Worm (Caenorhabditis elegans): ENCODE results near the gene F19G12.8.
"Not testable (repeated sequence)": the region's sequence is repeated elsewhere in the genome, so short reads cannot be mapped to it uniquely, and the experiment has no call there.

The F19G12.8 gene

ce11 chrX:1403971-1404370, 13.1 kb upstream of the F19G12.8 start, which contains the start of gene ZK402.1:
ZK402.1 (plus strand) TSS chrX:1404271.
- not testable (repeated sequence) for TF ChIP-seq hlh-8 (tag; optimal IDR thresholded peaks at IDR 0.05); pqm-1 (tag; optimal IDR thresholded peaks at IDR 0.05); unc-3 (GFP tag; conservative IDR thresholded peaks at IDR 0.05); unc-3 (tag; optimal IDR thresholded peaks at IDR 0.05)

DNA sequence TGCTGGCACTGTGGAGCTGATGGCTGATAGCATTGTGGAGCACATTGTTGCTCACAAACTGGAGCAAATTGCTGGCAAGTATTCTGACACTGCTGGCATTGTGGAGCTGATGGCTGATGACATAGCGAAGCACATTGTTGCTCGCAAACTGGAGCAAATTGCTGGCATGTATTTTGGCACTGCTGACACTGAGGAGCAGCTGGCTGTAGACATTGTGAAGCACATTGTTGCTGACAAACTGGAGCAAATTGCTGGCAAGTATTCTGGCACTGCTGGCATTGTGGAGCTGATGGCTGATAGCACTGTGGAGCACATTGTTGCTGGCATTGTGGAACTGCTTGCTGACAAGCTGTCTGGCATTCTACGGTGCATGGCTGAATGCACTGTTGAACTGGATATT, 7.9 kb upstream of the F19G12.8 start:
- no peak for TF ChIP-seq hlh-15 (tag; optimal IDR thresholded peaks at IDR 0.05)

DNA sequence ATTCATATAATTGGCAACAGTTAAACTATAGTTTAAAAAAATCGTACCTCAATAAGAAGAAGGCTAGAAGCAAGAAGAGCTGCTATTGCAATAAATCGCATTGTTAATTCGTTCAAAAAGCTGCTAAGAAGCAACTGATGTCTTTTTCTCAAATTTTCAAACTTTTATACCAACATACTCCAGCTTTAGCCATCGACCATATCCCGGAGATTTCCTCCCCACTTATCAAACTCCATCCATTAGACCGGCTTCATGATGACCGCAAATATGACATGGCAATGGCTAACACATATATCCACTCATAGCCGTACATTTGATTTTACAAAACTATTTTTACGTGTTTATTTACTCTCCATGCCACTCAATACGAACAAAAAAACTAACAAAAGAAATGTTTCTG, 6.6 kb upstream of the F19G12.8 start, which contains the start of gene abu-2:
TSS of gene abu-2 (minus strand) at position 101 of the 400 bp plus-strand sequence.
- TF ChIP-seq unc-86 (tag; optimal IDR thresholded peaks at IDR 0.05) (no peak), sdc-2 (tag; optimal IDR thresholded peaks at IDR 0.05) (no peak), dmd-4 (tag; optimal IDR thresholded peaks at IDR 0.05; ENCODE audit: borderline replicate concordance) (no peak), elt-4 (tag; optimal IDR thresholded peaks at IDR 0.05) (no peak), elt-2 (tag; optimal IDR thresholded peaks at IDR 0.05) (no peak), lin-11 (tag; optimal IDR thresholded peaks at IDR 0.05) (no peak), tbx-7 (tag; optimal IDR thresholded peaks at IDR 0.05) (no peak), zip-5 (tag; optimal IDR thresholded peaks at IDR 0.05) (no peak), che-1 (tag; optimal IDR thresholded peaks at IDR 0.05) (no peak), syd-9 (tag; optimal IDR thresholded peaks at IDR 0.05) (no peak), madf-2 (tag; optimal IDR thresholded peaks at IDR 0.05) (no peak)

DNA sequence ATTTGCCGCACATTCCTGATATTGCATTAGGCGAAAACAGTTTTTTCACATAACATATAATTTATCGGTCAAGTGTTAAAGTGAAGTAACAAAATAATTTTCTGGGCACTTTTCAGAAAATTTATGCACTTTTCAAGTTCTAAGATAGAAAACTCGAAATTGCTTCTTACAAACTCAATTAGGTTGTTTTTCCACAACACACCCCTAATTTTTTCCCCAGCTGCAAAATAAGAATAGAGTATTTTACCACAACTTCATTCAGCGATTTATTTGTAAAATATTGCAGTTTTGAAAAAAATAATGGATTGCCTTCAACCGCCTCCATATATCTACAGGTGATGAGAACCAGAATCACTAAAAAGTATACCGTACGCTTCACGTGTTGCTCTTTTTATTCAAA, 4.3 kb upstream of the F19G12.8 start, which contains the start of gene srh-19:
TSS of gene srh-19 (plus strand) at position 301 of the 400 bp plus-strand sequence.
- TF ChIP-seq madf-2 (tag; optimal IDR thresholded peaks at IDR 0.05) (no peak), ceh-30 (tag; optimal IDR thresholded peaks at IDR 0.05) (no peak), ceh-19 (GFP tag; optimal IDR thresholded peaks at IDR 0.05) (no peak), fax-1 (tag; optimal IDR thresholded peaks at IDR 0.05) (no peak), ceh-9 (tag; optimal IDR thresholded peaks at IDR 0.05) (no peak), elt-2 (tag; optimal IDR thresholded peaks at IDR 0.05) (no peak), pag-3 (tag; optimal IDR thresholded peaks at IDR 0.05; ENCODE audit: borderline replicate concordance) (no peak), C08G9.2 (tag; optimal IDR thresholded peaks at IDR 0.05) (no peak), ceh-6 (GFP tag; optimal IDR thresholded peaks at IDR 0.05) (no peak), fkh-6 (tag; optimal IDR thresholded peaks at IDR 0.05) (no peak), dve-1 (tag; optimal IDR thresholded peaks at IDR 0.05) (no peak), F13H6.1 (tag; optimal IDR thresholded peaks at IDR 0.05) (no peak), odd-2 (tag; optimal IDR thresholded peaks at IDR 0.05) (no peak)

ce11 chrX:1419163-1419696, 2.1 kb downstream of the F19G12.8 start, which contains the start of gene F19G12.9:
F19G12.9 (plus strand) TSS chrX:1419213.
- TF ChIP-seq nfya-1 (tag; optimal IDR thresholded peaks at IDR 0.05) (no peak), pax-1 (tag; optimal IDR thresholded peaks at IDR 0.05) (no peak), Y22D7AL.16 (tag; optimal IDR thresholded peaks at IDR 0.05) (no peak), gmeb-2 (tag; optimal IDR thresholded peaks at IDR 0.05) (no peak), pha-4 (tag; optimal IDR thresholded peaks at IDR 0.05) (no peak), ztf-16 (tag; optimal IDR thresholded peaks at IDR 0.05) (no peak), madf-2 (tag; optimal IDR thresholded peaks at IDR 0.05) (no peak), nhr-11 (tag; optimal IDR thresholded peaks at IDR 0.05) (no peak), dmd-4 (tag; optimal IDR thresholded peaks at IDR 0.05; ENCODE audit: borderline replicate concordance) (no peak), ceh-30 (tag; optimal IDR thresholded peaks at IDR 0.05) (no peak), pat-9 (tag; optimal IDR thresholded peaks at IDR 0.05) (no peak)

All from whole organism, late embryonic.